Fruit fly (Drosophila melanogaster) S2 (cell line): ENCODE data around the gene CG13055.

Experiments
- CG8478 ChIP-seq: fragments of >200 bp; optimal IDR thresholded peaks from 2 replicates; lab custom pipeline; 2018
- CTCF ChIP-seq, 2 experiments: fragments of >200 bp; optimal IDR thresholded peaks; 2 replicates each; lab custom pipeline; 2018

- TF ChIP-seq CG8478 (lab: Kevin White, UChicago) (no peak), CTCF (optimal IDR thresholded peaks at IDR 0.05; lab: Kevin White, UChicago) (no peak)
These were observed at the start of gene CG13055 for dm6 chr3L:16252255-16252654.
